Worm (Caenorhabditis elegans) whole organism, mixed stage, embryonic: Measurements from ENCODE around the gene vha-13.

Experiments
- elt-3 ChIP-seq: fragments of 150-350 bp; optimal IDR thresholded peaks from 2 replicates; lab custom pipeline; 2014; ENCODE audit warnings: missing biosample characterization, missing genetic modification characterization
- lsy-2 ChIP-seq: fragments of 150-350 bp; optimal IDR thresholded peaks from 2 replicates; lab custom pipeline; 2014; ENCODE audit warnings: missing biosample characterization, missing genetic modification characterization
- nhr-28 ChIP-seq: fragments of 150-350 bp; optimal IDR thresholded peaks from 2 replicates; lab custom pipeline; 2014; ENCODE audit warnings: missing biosample characterization, missing genetic modification characterization
- pha-4 ChIP-seq: fragments of 150-350 bp; optimal IDR thresholded peaks from 2 replicates; lab custom pipeline; 2018; ENCODE audit warnings: missing biosample characterization, missing genetic modification reagents, missing genetic modification characterization

DNA sequence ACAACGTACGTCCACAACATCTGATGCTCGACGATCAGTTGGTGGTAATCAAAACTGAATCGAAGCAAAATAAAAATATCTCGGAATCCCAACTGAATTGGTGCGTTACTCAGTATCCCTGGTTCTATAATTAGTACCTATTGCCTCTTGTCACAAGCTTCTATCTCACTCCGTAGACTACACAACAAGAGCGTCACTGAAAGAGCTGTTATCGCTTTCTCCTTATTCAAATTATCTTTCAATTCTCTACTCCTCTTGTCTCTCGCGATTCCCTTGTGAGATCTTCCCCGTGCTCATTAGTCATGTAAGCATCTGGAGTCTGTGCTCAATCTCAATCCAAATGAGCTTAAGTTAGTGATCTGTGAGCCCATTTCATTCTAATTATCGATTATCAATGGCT, 14.9 kb upstream of the vha-13 start, which contains the start of gene srm-6:
- TF ChIP-seq lsy-2 (tag; lab: Kevin White, UChicago) = no peak
- no peak for TF ChIP-seq nhr-28 (tag; lab: Kevin White, UChicago)
- no peak for TF ChIP-seq pha-4 (tag; lab: Kevin White, UChicago)
- TF ChIP-seq elt-3 (tag; lab: Kevin White, UChicago) = no peak
